Worm (Caenorhabditis elegans) whole organism, mixed stage, embryonic: ENCODE data around the gene F07E5.5.

Experiments
- blmp-1 ChIP-seq: fragments of 150-350 bp; optimal IDR thresholded peaks from 2 replicates; lab custom pipeline; 2014; ENCODE audit warnings: missing biosample characterization, missing genetic modification characterization
- drap-1 ChIP-seq: fragments of 200-800 bp; sonication (Bioruptor generic); optimal IDR thresholded peaks from 3 replicates; lab custom pipeline; 2018; ENCODE audit warnings: mild to moderate bottlenecking, missing genetic modification characterization, missing compliant biosample characterization
- elt-3 ChIP-seq: fragments of 150-350 bp; optimal IDR thresholded peaks from 2 replicates; lab custom pipeline; 2014; ENCODE audit warnings: missing biosample characterization, missing genetic modification characterization
- flh-1 ChIP-seq: fragments of 200-800 bp; sonication (Bioruptor generic); optimal IDR thresholded peaks from 2 replicates; lab custom pipeline; 2018; ENCODE audit warnings: mild to moderate bottlenecking, missing genetic modification characterization, moderate library complexity, missing compliant biosample characterization
- lin-13 ChIP-seq: fragments of 150-350 bp; optimal IDR thresholded peaks from 2 replicates; lab custom pipeline; 2014; ENCODE audit warnings: missing biosample characterization, missing genetic modification characterization
- mep-1 ChIP-seq: fragments of 150-350 bp; optimal IDR thresholded peaks from 2 replicates; lab custom pipeline; 2017; ENCODE audit warnings: missing biosample characterization, missing genetic modification reagents, missing genetic modification characterization, inconsistent platforms
- mls-2 ChIP-seq: sonication (generic microtip); optimal IDR thresholded peaks from 2 replicates; lab custom pipeline; 2016; ENCODE audit warnings: mild to moderate bottlenecking, missing genetic modification characterization, moderate library complexity, missing compliant biosample characterization
- nhr-12 ChIP-seq: fragments of 150-350 bp; optimal IDR thresholded peaks from 2 replicates; lab custom pipeline; 2014; ENCODE audit warnings: missing biosample characterization, missing genetic modification characterization
- nhr-237 ChIP-seq: fragments of 150-350 bp; optimal IDR thresholded peaks from 2 replicates; lab custom pipeline; 2014; ENCODE audit warnings: missing biosample characterization, missing genetic modification characterization
- nhr-28 ChIP-seq: fragments of 150-350 bp; optimal IDR thresholded peaks from 2 replicates; lab custom pipeline; 2014; ENCODE audit warnings: missing biosample characterization, missing genetic modification characterization
- nhr-76 ChIP-seq: sonication (generic microtip); optimal IDR thresholded peaks from 2 replicates; lab custom pipeline; 2017; ENCODE audit warnings: missing biosample characterization, missing genetic modification characterization
- snpc-4 ChIP-seq: fragments of 150-350 bp; optimal IDR thresholded peaks from 2 replicates; lab custom pipeline; 2014; ENCODE audit warnings: missing biosample characterization, missing genetic modification characterization
- unc-62 ChIP-seq: fragments of 150-350 bp; optimal IDR thresholded peaks from 2 replicates; lab custom pipeline; 2014; ENCODE audit warnings: missing biosample characterization, missing genetic modification reagents, missing genetic modification characterization

DNA sequence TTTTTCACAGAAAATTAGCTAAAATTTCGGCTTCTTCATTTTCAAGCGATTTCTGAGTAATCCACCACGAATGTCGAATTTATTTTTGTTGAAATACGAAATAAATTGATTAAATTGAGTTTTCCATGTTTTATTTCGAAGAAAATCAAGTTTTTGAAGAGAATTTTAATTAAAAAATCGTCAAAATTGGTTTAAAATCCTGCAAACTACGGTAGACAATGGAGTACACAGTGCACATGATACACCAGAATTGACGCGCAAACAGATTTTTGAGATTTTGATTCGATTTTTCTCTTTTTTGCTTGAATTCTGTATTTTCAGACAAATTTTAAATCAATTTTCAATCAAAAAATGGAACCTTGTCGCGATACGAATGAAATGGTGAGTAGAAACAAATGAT is 25.6 kb downstream of the F07E5.5 start, which contains the start of gene F59H6.14:
- TF ChIP-seq snpc-4 (tag; lab: Kevin White, UChicago) (no peak), mep-1 (no peak), lin-13 (tag; lab: Kevin White, UChicago) (no peak), nhr-12 (tag; lab: Kevin White, UChicago) (no peak), elt-3 (no peak), flh-1 (no peak), unc-62 (GFP tag; lab: Kevin White, UChicago) (no peak), blmp-1 (tag; lab: Kevin White, UChicago) (no peak), mls-2 (no peak), drap-1 (GFP tag; lab: Kevin White, UChicago) (no peak), nhr-237 (tag; lab: Kevin White, UChicago) (no peak), nhr-76 (no peak), nhr-28 (tag; lab: Kevin White, UChicago) (no peak)
